Fruit fly (Drosophila melanogaster) whole organism, prepupa: Measurements from ENCODE around the gene CG46397.

Source experiments
- Blimp-1 ChIP-seq: fragments of 200-800 bp; sonication (Bioruptor generic); optimal IDR thresholded peaks from 3 replicates; lab custom pipeline; 2017; ENCODE audit warnings: missing biosample characterization, missing genetic modification characterization, mild to moderate bottlenecking, moderate library complexity, missing genetic modification reagents
- CG10631 ChIP-seq: fragments of 200-800 bp; sonication (Bioruptor generic); optimal IDR thresholded peaks from 2 replicates; lab custom pipeline; 2016; ENCODE audit warnings: missing biosample characterization, missing genetic modification characterization
- CG10669 ChIP-seq: fragments of 200-800 bp; sonication (Bioruptor generic); optimal IDR thresholded peaks from 3 replicates; lab custom pipeline; 2018; ENCODE audit warnings: missing biosample characterization, mild to moderate bottlenecking, missing genetic modification characterization, moderate library complexity
- CG11294 ChIP-seq: fragments of 200-800 bp; sonication (Bioruptor generic); IDR thresholded peaks from 2 replicates; pipeline ENCODE4 v1.3.6; 2022; ENCODE audit warnings: missing biosample characterization, missing genetic modification characterization
- CG11762 ChIP-seq: fragments of 200-800 bp; sonication (Bioruptor generic); optimal IDR thresholded peaks from 3 replicates; lab custom pipeline; 2016; ENCODE audit warnings: missing biosample characterization, missing genetic modification characterization; ENCODE audit not compliant: insufficient read depth
- CG11902 ChIP-seq: fragments of 200-800 bp; sonication (Bioruptor generic); optimal IDR thresholded peaks from 3 replicates; lab custom pipeline; 2016; ENCODE audit warnings: missing biosample characterization, missing genetic modification characterization
- CG16779 ChIP-seq: fragments of 200-800 bp; sonication (Bioruptor generic); optimal IDR thresholded peaks from 3 replicates; lab custom pipeline; 2017; ENCODE audit warnings: missing biosample characterization, mild to moderate bottlenecking, missing genetic modification characterization
- CG3032 ChIP-seq: fragments of 200-800 bp; optimal IDR thresholded peaks from 2 replicates; lab custom pipeline; 2019; ENCODE audit warnings: missing biosample characterization, mild to moderate bottlenecking, missing genetic modification characterization, moderate library complexity
- CG31627 ChIP-seq: fragments of 200-800 bp; sonication (Bioruptor generic); optimal IDR thresholded peaks from 3 replicates; lab custom pipeline; 2016; ENCODE audit warnings: missing biosample characterization, missing genetic modification characterization
- CG32006 ChIP-seq: fragments of 200-800 bp; sonication (Bioruptor generic); optimal IDR thresholded peaks from 3 replicates; lab custom pipeline; 2017; ENCODE audit warnings: missing biosample characterization, mild to moderate bottlenecking, missing genetic modification characterization
- CG34406 ChIP-seq: fragments of 200-800 bp; sonication (Bioruptor generic); optimal IDR thresholded peaks from 3 replicates; lab custom pipeline; 2016; ENCODE audit warnings: missing biosample characterization, missing genetic modification characterization
- CG6792 ChIP-seq: fragments of 200-800 bp; sonication (Bioruptor generic); optimal IDR thresholded peaks from 3 replicates; lab custom pipeline; 2016; ENCODE audit warnings: missing biosample characterization, missing genetic modification characterization
- CG6808 ChIP-seq: fragments of 200-800 bp; sonication (Bioruptor generic); optimal IDR thresholded peaks from 3 replicates; lab custom pipeline; 2017; ENCODE audit warnings: missing biosample characterization, missing genetic modification characterization, mild to moderate bottlenecking, moderate library complexity, missing genetic modification reagents
- CG6854 ChIP-seq: fragments of 200-800 bp; sonication (Bioruptor generic); optimal IDR thresholded peaks from 2 replicates; lab custom pipeline; 2017; ENCODE audit warnings: missing biosample characterization, mild to moderate bottlenecking, missing genetic modification characterization
- CG8319 ChIP-seq: fragments of 200-800 bp; sonication (Bioruptor generic); optimal IDR thresholded peaks from 3 replicates; lab custom pipeline; 2016; ENCODE audit warnings: missing biosample characterization, missing genetic modification characterization
- CG8632 ChIP-seq: fragments of 200-800 bp; sonication (Bioruptor generic); optimal IDR thresholded peaks from 3 replicates; lab custom pipeline; 2016; ENCODE audit warnings: missing biosample characterization, missing genetic modification characterization
- Eip75B ChIP-seq: fragments of 200-800 bp; sonication (Bioruptor generic); optimal IDR thresholded peaks from 3 replicates; lab custom pipeline; 2016; ENCODE audit warnings: missing biosample characterization, missing genetic modification characterization
- Eip78C ChIP-seq: fragments of 200-800 bp; sonication (Bioruptor generic); peaks from one replicate; lab custom pipeline; 2016; ENCODE audit warnings: missing biosample characterization, missing genetic modification characterization
- Eip93F ChIP-seq: fragments of 200-800 bp; sonication (Bioruptor generic); optimal IDR thresholded peaks from 2 replicates; lab custom pipeline; 2016; ENCODE audit warnings: missing biosample characterization, mild to moderate bottlenecking, missing genetic modification characterization
- Ets21C ChIP-seq: fragments of 200-800 bp; sonication (Bioruptor generic); optimal IDR thresholded peaks from 3 replicates; lab custom pipeline; 2016; ENCODE audit warnings: missing biosample characterization, missing genetic modification characterization
- Ets96B ChIP-seq: fragments of 200-800 bp; optimal IDR thresholded peaks from 2 replicates; lab custom pipeline; 2019; ENCODE audit warnings: missing biosample characterization, mild to moderate bottlenecking, missing genetic modification characterization, moderate library complexity
- Gug ChIP-seq: fragments of 200-800 bp; sonication (Bioruptor generic); IDR thresholded peaks from 2 replicates; pipeline ENCODE4 v1.3.6; 2022; ENCODE audit warnings: missing biosample characterization, missing genetic modification characterization
- Hr38 ChIP-seq: sonication (Bioruptor generic); optimal IDR thresholded peaks from 2 replicates; lab custom pipeline; 2016; ENCODE audit warnings: missing biosample characterization, missing genetic modification characterization
- Hr39 ChIP-seq: fragments of 200-800 bp; sonication (Bioruptor generic); optimal IDR thresholded peaks from 2 replicates; lab custom pipeline; 2016; ENCODE audit warnings: missing biosample characterization, missing genetic modification characterization
- Hr4 ChIP-seq: fragments of 200-800 bp; sonication (Bioruptor generic); optimal IDR thresholded peaks from 3 replicates; lab custom pipeline; 2016; ENCODE audit warnings: missing biosample characterization, missing genetic modification characterization
- Met ChIP-seq: fragments of 200-800 bp; sonication (Bioruptor generic); optimal IDR thresholded peaks from 3 replicates; lab custom pipeline; 2016; ENCODE audit warnings: missing biosample characterization, missing genetic modification characterization
- OdsH ChIP-seq: fragments of 200-800 bp; sonication (Bioruptor generic); optimal IDR thresholded peaks from 3 replicates; lab custom pipeline; 2016; ENCODE audit warnings: missing biosample characterization, missing genetic modification characterization
- Smox ChIP-seq: fragments of 200-800 bp; sonication (Bioruptor generic); optimal IDR thresholded peaks from 3 replicates; lab custom pipeline; 2016; ENCODE audit warnings: missing biosample characterization, missing genetic modification characterization
- Sox102F ChIP-seq: fragments of 200-800 bp; sonication (Bioruptor generic); optimal IDR thresholded peaks from 2 replicates; lab custom pipeline; 2016; ENCODE audit warnings: missing biosample characterization, mild to moderate bottlenecking, missing genetic modification characterization
- Sox14 ChIP-seq: fragments of 200-800 bp; sonication (Bioruptor generic); optimal IDR thresholded peaks from 3 replicates; lab custom pipeline; 2016; ENCODE audit warnings: missing biosample characterization, missing genetic modification characterization
- Sox15 ChIP-seq: fragments of 200-800 bp; sonication (Bioruptor generic); optimal IDR thresholded peaks from 3 replicates; lab custom pipeline; 2016; ENCODE audit warnings: missing biosample characterization, missing genetic modification characterization
- acj6 ChIP-seq: fragments of 200-800 bp; sonication (Bioruptor generic); optimal IDR thresholded peaks from 3 replicates; lab custom pipeline; 2016; ENCODE audit warnings: missing biosample characterization, missing genetic modification characterization
- cyc ChIP-seq: fragments of 200-800 bp; sonication (Bioruptor generic); optimal IDR thresholded peaks from 3 replicates; lab custom pipeline; 2016; ENCODE audit warnings: missing biosample characterization, missing genetic modification characterization
- dac ChIP-seq: fragments of 200-800 bp; sonication (Bioruptor generic); optimal IDR thresholded peaks from 2 replicates; lab custom pipeline; 2017; ENCODE audit warnings: missing biosample characterization, mild to moderate bottlenecking, missing genetic modification characterization
- esn ChIP-seq: fragments of 200-800 bp; sonication (Bioruptor generic); optimal IDR thresholded peaks from 2 replicates; lab custom pipeline; 2016; ENCODE audit warnings: missing biosample characterization, mild to moderate bottlenecking, missing genetic modification characterization, moderate library complexity
- fd59A ChIP-seq: fragments of 200-800 bp; sonication (Bioruptor generic); optimal IDR thresholded peaks from 2 replicates; lab custom pipeline; 2017; ENCODE audit warnings: missing biosample characterization, mild to moderate bottlenecking, missing genetic modification characterization, missing genetic modification reagents
- lz ChIP-seq: fragments of 200-800 bp; sonication (Bioruptor generic); optimal IDR thresholded peaks from 3 replicates; lab custom pipeline; 2016; ENCODE audit warnings: missing biosample characterization, missing genetic modification characterization
- pdm3 ChIP-seq: fragments of 200-800 bp; sonication (Bioruptor generic); optimal IDR thresholded peaks from 3 replicates; lab custom pipeline; 2016; ENCODE audit warnings: missing biosample characterization, missing genetic modification characterization
- spab ChIP-seq: fragments of 200-800 bp; sonication (Bioruptor generic); optimal IDR thresholded peaks from 2 replicates; lab custom pipeline; 2017; ENCODE audit warnings: missing biosample characterization, mild to moderate bottlenecking, missing genetic modification characterization, missing genetic modification reagents
- ss ChIP-seq, 2 experiments: fragments of 200-800 bp; sonication (Bioruptor generic); optimal IDR thresholded peaks; 2 replicates in 1 of 2; 3 replicates in 1 of 2; lab custom pipeline; 2017 to 2018; ENCODE audit warnings: mild to moderate bottlenecking in 2 of 2, missing biosample characterization in 2 of 2, missing genetic modification characterization in 2 of 2, moderate library complexity in 1 of 2
- svp ChIP-seq: fragments of 200-800 bp; sonication (Bioruptor generic); peaks from one replicate; lab custom pipeline; 2016; ENCODE audit warnings: missing biosample characterization, missing genetic modification characterization
- topi ChIP-seq: fragments of 200-800 bp; sonication (Bioruptor generic); optimal IDR thresholded peaks from 3 replicates; lab custom pipeline; 2016; ENCODE audit warnings: missing biosample characterization, missing genetic modification characterization
- vri ChIP-seq: fragments of 200-800 bp; sonication (Bioruptor generic); optimal IDR thresholded peaks from 3 replicates; lab custom pipeline; 2016; ENCODE audit warnings: missing biosample characterization, mild to moderate bottlenecking, missing genetic modification characterization

CG46397 gene

DNA sequence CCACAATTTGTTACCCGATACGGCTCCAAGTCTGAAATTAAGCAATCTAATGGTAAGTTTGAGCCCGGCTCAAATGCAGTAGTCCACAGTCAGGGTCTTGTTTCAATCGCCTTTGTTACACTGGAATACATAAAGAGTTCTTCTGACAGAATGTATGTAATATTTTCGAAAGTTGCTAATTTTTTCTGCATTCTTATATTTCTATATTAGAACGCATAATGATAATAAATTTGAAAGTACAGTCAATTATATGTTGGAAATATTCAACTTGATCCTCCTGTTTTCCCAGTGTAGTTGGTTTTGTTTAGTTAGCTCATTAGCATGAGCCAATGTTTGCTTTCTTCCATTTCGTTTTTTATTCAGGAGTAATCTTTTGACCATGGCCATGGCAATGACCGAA, 23.7 kb upstream of the CG46397 start (continued):
- no peak for TF ChIP-seq CG6808 (GFP tag; lab: Kevin White, UChicago)
- no peak for TF ChIP-seq CG8632
- peak; percentile 16 for TF ChIP-seq svp (GFP tag; lab: Kevin White, UChicago)
- TF ChIP-seq CG10669 = no peak
- peak; percentile 6 for TF ChIP-seq lz (GFP tag; lab: Kevin White, UChicago)
- TF ChIP-seq CG31627 (GFP tag; lab: Kevin White, UChicago) = no peak
- no peak for TF ChIP-seq OdsH (GFP tag; lab: Kevin White, UChicago)

DNA sequence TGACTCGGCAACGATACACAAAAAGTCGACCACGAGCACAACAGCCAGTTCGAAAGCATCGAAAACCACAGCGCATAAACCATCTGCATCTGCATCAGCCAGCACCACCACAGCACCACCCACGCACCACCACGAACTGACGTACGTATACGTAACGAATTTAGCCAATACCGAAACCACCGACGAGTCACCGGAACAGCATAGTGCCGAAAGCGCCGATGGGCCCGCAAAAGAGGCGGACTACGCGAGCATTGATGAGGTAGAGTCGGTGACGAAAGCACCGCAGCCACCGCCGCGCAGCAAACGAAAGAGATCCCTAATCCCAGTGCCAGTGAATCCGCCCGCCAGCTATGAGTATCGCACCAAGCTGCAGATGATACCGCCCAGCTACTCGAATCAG, 15.9 kb upstream of the CG46397 start:
- TF ChIP-seq CG10669 (no peak), CG8632 (no peak), Ets96B (tag; lab: Kevin White, UChicago) (no peak), CG11762 (GFP tag; lab: Kevin White, UChicago) (no peak), Gug (no peak), dac (no peak), CG11902 (GFP tag; lab: Kevin White, UChicago) (no peak), Hr39 (GFP tag; lab: Kevin White, UChicago) (no peak), Sox102F (GFP tag; lab: Kevin White, UChicago) (no peak), Ets21C (GFP tag; lab: Kevin White, UChicago) (no peak), topi (GFP tag; lab: Kevin White, UChicago) (no peak)

DNA sequence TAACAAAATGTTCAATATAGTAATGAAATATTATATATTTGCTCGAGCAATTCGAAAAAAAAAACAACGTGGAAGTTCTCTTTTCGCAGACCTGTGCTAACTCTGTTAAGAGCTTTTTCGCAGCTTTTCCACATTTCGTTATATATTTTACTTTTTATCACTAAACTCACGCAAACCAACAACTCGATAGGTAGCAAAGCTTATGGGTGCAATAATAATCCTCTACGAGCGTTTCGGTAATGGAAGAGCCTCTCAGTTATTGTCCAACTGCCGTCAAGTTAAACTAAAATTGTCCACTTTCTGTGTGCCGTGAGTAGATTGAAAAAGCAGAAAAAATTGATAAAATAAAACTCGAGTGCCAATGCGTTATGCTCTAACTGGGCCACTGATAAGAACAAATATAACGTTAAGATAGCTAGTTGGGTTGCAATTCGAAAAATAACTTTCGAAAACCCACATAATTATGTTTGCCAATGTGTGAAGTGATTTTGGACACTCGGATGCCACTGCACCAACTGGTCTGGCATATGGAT, 13.3 kb upstream of the CG46397 start, which contains the start of gene Tsp29Fa:
Tsp29Fa (plus strand) TSS at position 253 of the 533 bp plus-strand sequence.
- TF ChIP-seq Sox102F (GFP tag; lab: Kevin White, UChicago) = no peak
- no peak for TF ChIP-seq Eip93F (GFP tag; lab: Kevin White, UChicago)
- no peak for TF ChIP-seq Hr4 (GFP tag; lab: Kevin White, UChicago)
- TF ChIP-seq CG3032 (tag; lab: Kevin White, UChicago) = no peak
- TF ChIP-seq lz (GFP tag; lab: Kevin White, UChicago) = no peak
- no peak for TF ChIP-seq Gug
- TF ChIP-seq Sox14 (GFP tag; lab: Kevin White, UChicago) = no peak
- no peak for TF ChIP-seq Blimp-1 (GFP tag; lab: Kevin White, UChicago)
- no peak for TF ChIP-seq CG11902 (GFP tag; lab: Kevin White, UChicago)
- no peak for TF ChIP-seq Hr38 (GFP tag; lab: Kevin White, UChicago)
- TF ChIP-seq spab = no peak
- no peak for TF ChIP-seq cyc (GFP tag; lab: Kevin White, UChicago)
- TF ChIP-seq Met (GFP tag; lab: Kevin White, UChicago) = no peak
- TF ChIP-seq fd59A = no peak
- TF ChIP-seq CG16779 = no peak

DNA sequence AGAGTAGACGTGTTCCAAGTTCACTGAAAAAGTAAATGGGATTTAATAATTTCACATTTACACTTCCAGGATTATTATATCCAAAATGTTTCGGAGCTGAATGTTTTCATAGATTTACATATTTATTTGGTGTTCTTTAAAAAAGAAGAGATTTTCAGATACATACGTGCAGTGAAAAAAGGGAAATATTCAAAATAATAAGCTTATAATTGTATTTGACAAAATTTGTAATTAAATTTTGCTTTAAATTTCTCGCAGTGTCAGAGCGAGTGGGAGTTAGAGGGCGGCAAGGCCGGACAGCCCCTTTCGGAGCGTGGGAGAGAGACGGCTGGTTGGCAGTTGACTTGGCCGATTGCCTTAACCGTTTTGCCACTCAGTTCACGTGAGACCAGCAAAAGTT, 10.1 kb upstream of the CG46397 start, which contains the start of gene Tsp29Fb:
Tsp29Fb (plus strand) TSS at position 388 of the 400 bp plus-strand sequence.
- peak; percentile 62 for TF ChIP-seq Smox (GFP tag; lab: Kevin White, UChicago)
- peak; percentile 65 for TF ChIP-seq pdm3
- TF ChIP-seq CG6792 = peak; percentile 44
- peak; percentile 66 for TF ChIP-seq topi (GFP tag; lab: Kevin White, UChicago)
- peak; percentile 63 for TF ChIP-seq acj6 (GFP tag; lab: Kevin White, UChicago)
- peak; percentile 48 for TF ChIP-seq Sox15 (GFP tag; lab: Kevin White, UChicago)
- no peak for TF ChIP-seq CG16779
- no peak for TF ChIP-seq dac
- peak; percentile 63 for TF ChIP-seq Sox102F (GFP tag; lab: Kevin White, UChicago)
- peak; percentile 76 for TF ChIP-seq Met (GFP tag; lab: Kevin White, UChicago)
- TF ChIP-seq CG10631 (GFP tag; lab: Kevin White, UChicago) = peak; percentile 30
- peak; percentile 56 for TF ChIP-seq CG32006 (GFP tag; lab: Kevin White, UChicago)
- peak; percentile 72 for TF ChIP-seq lz (GFP tag; lab: Kevin White, UChicago)
- peak; percentile 26; the same call in 1 of the 2 replicates for TF ChIP-seq CG11294 (GFP tag; lab: Robert Waterston, UW)
- TF ChIP-seq CG10669 = no peak
- TF ChIP-seq Eip75B (GFP tag; lab: Kevin White, UChicago) = peak; percentile 48
- peak; percentile 89 for TF ChIP-seq Eip78C (GFP tag; lab: Kevin White, UChicago)
- peak; percentile 57 for TF ChIP-seq CG34406
- TF ChIP-seq Gug = 0 out of 2 replicates have a peak, but pooled peaks have one; percentile 28
- no peak for TF ChIP-seq ss (GFP tag; optimal IDR thresholded peaks at IDR 0.05; lab: Kevin White, UChicago)
- peak; percentile 61 for TF ChIP-seq CG8632
- peak; percentile 71 for TF ChIP-seq CG31627 (GFP tag; lab: Kevin White, UChicago)
- TF ChIP-seq spab = no peak
- no peak for TF ChIP-seq fd59A
- peak; percentile 4 for TF ChIP-seq vri (GFP tag; lab: Kevin White, UChicago)
- peak; percentile 75 for TF ChIP-seq esn (GFP tag; lab: Kevin White, UChicago)
- TF ChIP-seq CG8319 (GFP tag; lab: Kevin White, UChicago) = no peak
- peak; percentile 50 for TF ChIP-seq cyc (GFP tag; lab: Kevin White, UChicago)
- TF ChIP-seq CG6854 (GFP tag; lab: Kevin White, UChicago) = no peak
